Fruit fly (Drosophila melanogaster) whole organism, embryonic: ENCODE results near the gene CG5446.

Experiments used
- CG10543 ChIP-seq: fragments of 200-800 bp; sonication (Bioruptor generic); optimal IDR thresholded peaks from 3 replicates; lab custom pipeline; 2017; ENCODE audit warnings: missing biosample characterization, mild to moderate bottlenecking, missing genetic modification characterization, moderate library complexity
- CG11456 ChIP-seq: fragments of 200-800 bp; sonication (Bioruptor generic); IDR thresholded peaks from 3 replicates; pipeline ENCODE4 v1.3.6; 2022; ENCODE audit warnings: missing biosample characterization, missing genetic modification characterization
- CG12071 ChIP-seq: fragments of 200-800 bp; sonication (Bioruptor generic); optimal IDR thresholded peaks from 3 replicates; lab custom pipeline; 2018; ENCODE audit warnings: missing biosample characterization, mild to moderate bottlenecking, missing genetic modification characterization
- CG15696 ChIP-seq: fragments of 200-800 bp; sonication (Bioruptor generic); optimal IDR thresholded peaks from 2 replicates; lab custom pipeline; 2019; ENCODE audit warnings: missing biosample characterization, mild to moderate bottlenecking, missing genetic modification characterization, moderate library complexity
- CG16813 ChIP-seq: fragments of 200-800 bp; sonication (Bioruptor generic); IDR thresholded peaks from 3 replicates; pipeline ENCODE4 v1.3.6; 2022; ENCODE audit warnings: missing biosample characterization, missing genetic modification characterization; ENCODE audit not compliant: partially characterized antibody
- CG17385 ChIP-seq: fragments of 200-800 bp; sonication (Bioruptor generic); optimal IDR thresholded peaks from 3 replicates; lab custom pipeline; 2018; ENCODE audit warnings: missing biosample characterization, mild to moderate bottlenecking, missing genetic modification characterization
- CG1792 ChIP-seq: fragments of 200-800 bp; sonication (Bioruptor generic); optimal IDR thresholded peaks from 2 replicates; lab custom pipeline; 2016; ENCODE audit warnings: missing biosample characterization, missing genetic modification characterization
- CG18619 ChIP-seq: fragments of 200-800 bp; sonication (Bioruptor generic); optimal IDR thresholded peaks from 3 replicates; lab custom pipeline; 2017; ENCODE audit warnings: missing biosample characterization, mild to moderate bottlenecking, missing genetic modification characterization
- CG2120 ChIP-seq: fragments of 200-800 bp; sonication (Bioruptor generic); optimal IDR thresholded peaks from 3 replicates; lab custom pipeline; 2016; ENCODE audit warnings: missing biosample characterization, missing genetic modification characterization
- CG30403 ChIP-seq: fragments of 200-800 bp; sonication (Bioruptor generic); optimal IDR thresholded peaks from 3 replicates; lab custom pipeline; 2016; ENCODE audit warnings: missing biosample characterization, missing genetic modification characterization
- CG31388 ChIP-seq: fragments of 200-800 bp; sonication (Bioruptor generic); optimal IDR thresholded peaks from 2 replicates; lab custom pipeline; 2016; ENCODE audit warnings: missing biosample characterization, missing genetic modification characterization
- CG32532 ChIP-seq: fragments of 200-800 bp; sonication (Bioruptor generic); IDR thresholded peaks from 2 replicates; pipeline ENCODE4 v1.3.6; 2022; ENCODE audit warnings: missing biosample characterization, missing genetic modification characterization
- CG3281 ChIP-seq: fragments of 200-800 bp; sonication (Bioruptor generic); optimal IDR thresholded peaks from 3 replicates; lab custom pipeline; 2017; ENCODE audit warnings: missing biosample characterization, mild to moderate bottlenecking, missing genetic modification characterization
- CG33213 ChIP-seq: fragments of 200-800 bp; sonication (Bioruptor generic); optimal IDR thresholded peaks from 3 replicates; lab custom pipeline; 2016; ENCODE audit warnings: missing biosample characterization, missing genetic modification characterization
- CG3847 ChIP-seq: fragments of 200-800 bp; sonication (Bioruptor generic); IDR thresholded peaks from 2 replicates; pipeline ENCODE4 v1.3.6; 2022; ENCODE audit warnings: missing biosample characterization, missing genetic modification characterization
- CG5953 ChIP-seq: fragments of 200-800 bp; sonication (Bioruptor generic); IDR thresholded peaks from 2 replicates; pipeline ENCODE4 v1.3.6; 2022; ENCODE audit warnings: missing biosample characterization, missing genetic modification characterization
- CG6175 ChIP-seq: fragments of 200-800 bp; sonication (Bioruptor generic); IDR thresholded peaks from 3 replicates; pipeline ENCODE4 v1.3.6; 2022; ENCODE audit warnings: missing biosample characterization, missing genetic modification characterization
- CG6765 ChIP-seq: fragments of 200-800 bp; sonication (Bioruptor generic); optimal IDR thresholded peaks from 3 replicates; lab custom pipeline; 2017; ENCODE audit warnings: missing biosample characterization, mild to moderate bottlenecking, missing genetic modification characterization
- CG7987 ChIP-seq: fragments of 200-800 bp; sonication (Bioruptor generic); optimal IDR thresholded peaks from 2 replicates; lab custom pipeline; 2018; ENCODE audit warnings: missing biosample characterization, mild to moderate bottlenecking, missing genetic modification characterization, moderate library complexity
- CG8290 ChIP-seq, 3 experiments: fragments of 200-800 bp; sonication (Bioruptor generic); optimal IDR thresholded peaks; 2 replicates each; lab custom pipeline; 2016 to 2019; ENCODE audit warnings: missing biosample characterization in 3 of 3, missing genetic modification characterization in 3 of 3, mild to moderate bottlenecking in 2 of 3, moderate library complexity in 1 of 3
- CG9437 ChIP-seq: fragments of 200-800 bp; sonication (Bioruptor generic); optimal IDR thresholded peaks from 2 replicates; lab custom pipeline; 2018; ENCODE audit warnings: missing biosample characterization, mild to moderate bottlenecking, missing genetic modification characterization
- CkIIα-i1 ChIP-seq: fragments of 200-800 bp; sonication (Bioruptor generic); IDR thresholded peaks from 2 replicates; pipeline ENCODE4 v1.3.6; 2022; ENCODE audit warnings: missing biosample characterization, missing genetic modification characterization
- D19A ChIP-seq: fragments of 200-800 bp; optimal IDR thresholded peaks from 3 replicates; lab custom pipeline; 2019; ENCODE audit warnings: missing biosample characterization, mild to moderate bottlenecking, missing genetic modification characterization, moderate library complexity
- E2f2 ChIP-seq: fragments of 200-800 bp; sonication (Bioruptor generic); IDR thresholded peaks from 2 replicates; pipeline ENCODE4 v1.3.6; 2022; ENCODE audit warnings: missing biosample characterization, missing genetic modification characterization
- Elba2 ChIP-seq: fragments of 200-800 bp; sonication (Bioruptor generic); optimal IDR thresholded peaks from 3 replicates; lab custom pipeline; 2016; ENCODE audit warnings: missing biosample characterization, missing genetic modification characterization
- HLH54F ChIP-seq: fragments of 200-800 bp; sonication (Bioruptor generic); optimal IDR thresholded peaks from 3 replicates; lab custom pipeline; 2016; ENCODE audit warnings: missing biosample characterization, missing genetic modification characterization
- Hr78 ChIP-seq, 2 experiments: fragments of 200-800 bp in 1 of 2; fragments of >200 bp in 1 of 2; sonication (Bioruptor generic) in 1 of 2; optimal IDR thresholded peaks; 2 replicates each; lab custom pipeline; 2017 to 2019; ENCODE audit warnings: missing biosample characterization in 2 of 2, missing genetic modification characterization in 2 of 2, mild to moderate bottlenecking in 1 of 2, moderate library complexity in 1 of 2
- Lpt ChIP-seq: fragments of >200 bp; optimal IDR thresholded peaks from 2 replicates; lab custom pipeline; 2018; ENCODE audit warnings: missing biosample characterization, missing genetic modification characterization
- Med ChIP-seq: fragments of 200-800 bp; sonication (Bioruptor generic); peaks from one replicate; lab custom pipeline; 2016; ENCODE audit warnings: missing biosample characterization, missing genetic modification characterization, mild to moderate bottlenecking, inconsistent platforms, moderate library complexity
- PHDP ChIP-seq: fragments of 200-800 bp; sonication (Bioruptor generic); optimal IDR thresholded peaks from 3 replicates; lab custom pipeline; 2018; ENCODE audit warnings: missing biosample characterization, mild to moderate bottlenecking, missing genetic modification characterization, moderate library complexity
- Rfx ChIP-seq: fragments of 200-800 bp; sonication (Bioruptor generic); IDR thresholded peaks from 2 replicates; pipeline ENCODE4 v1.3.6; 2022; ENCODE audit warnings: missing biosample characterization, missing genetic modification characterization
- Sox102F ChIP-seq: fragments of 200-800 bp; sonication (Bioruptor generic); optimal IDR thresholded peaks from 2 replicates; lab custom pipeline; 2018; ENCODE audit warnings: missing biosample characterization, mild to moderate bottlenecking, missing genetic modification characterization, moderate library complexity
- ato ChIP-seq: fragments of 200-800 bp; sonication (Bioruptor generic); IDR thresholded peaks from 2 replicates; pipeline ENCODE4 v1.3.6; 2022; ENCODE audit warnings: missing biosample characterization, missing genetic modification characterization; ENCODE audit not compliant: partially characterized antibody
- chif ChIP-seq, 2 experiments: fragments of 200-800 bp; sonication (Bioruptor generic); optimal IDR thresholded peaks; 3 replicates each; lab custom pipeline; 2016; ENCODE audit warnings: missing biosample characterization in 2 of 2, missing genetic modification characterization in 2 of 2
- dimm ChIP-seq: fragments of 200-800 bp; sonication (Bioruptor generic); IDR thresholded peaks from 2 replicates; pipeline ENCODE4 v1.3.6; 2022; ENCODE audit warnings: missing biosample characterization, missing genetic modification characterization
- dm ChIP-seq: fragments of 200-800 bp; sonication (Bioruptor generic); optimal IDR thresholded peaks from 3 replicates; lab custom pipeline; 2016; ENCODE audit warnings: missing biosample characterization, missing genetic modification characterization
- hkb ChIP-seq, 2 experiments: fragments of 200-800 bp in 1 of 2; fragments of >200 bp in 1 of 2; sonication (Bioruptor generic) in 1 of 2; IDR thresholded peaks in 1 of 2; optimal IDR thresholded peaks in 1 of 2; 2 replicates each; pipeline versions ENCODE4 v1.3.6 to Lab custom; 2017 to 2022; ENCODE audit warnings: missing biosample characterization in 1 of 2, missing genetic modification characterization in 1 of 2
- kah ChIP-seq: fragments of 200-800 bp; sonication (Bioruptor generic); optimal IDR thresholded peaks from 2 replicates; lab custom pipeline; 2018; ENCODE audit warnings: missing biosample characterization, mild to moderate bottlenecking, missing genetic modification characterization
- kay ChIP-seq: fragments of 200-800 bp; sonication (Bioruptor generic); optimal IDR thresholded peaks from 2 replicates; lab custom pipeline; 2016; ENCODE audit warnings: missing biosample characterization, missing genetic modification characterization
- lmd ChIP-seq: fragments of 200-800 bp; sonication (Bioruptor generic); IDR thresholded peaks from 2 replicates; pipeline ENCODE4 v1.3.6; 2022; ENCODE audit warnings: missing biosample characterization, missing genetic modification characterization
- otp ChIP-seq: fragments of 200-800 bp; sonication (Bioruptor generic); IDR thresholded peaks from 3 replicates; pipeline ENCODE4, ENCODE4 v1.3.6; 2022; ENCODE audit warnings: missing biosample characterization, missing genetic modification characterization
- pan ChIP-seq, 4 experiments: fragments of >200 bp in 3 of 4; fragments of 200-800 bp in 1 of 4; sonication (Bioruptor generic) in 1 of 4; optimal IDR thresholded peaks in 3 of 4; IDR thresholded peaks in 1 of 4; 2 replicates each; pipeline versions ENCODE4 v1.3.6 to Lab custom; 2017 to 2022; ENCODE audit warnings: missing biosample characterization in 2 of 4, missing genetic modification characterization in 2 of 4, mixed read lengths in 1 of 4
- pfk ChIP-seq: fragments of 200-800 bp; sonication (Bioruptor generic); optimal IDR thresholded peaks from 2 replicates; lab custom pipeline; 2018; ENCODE audit warnings: missing biosample characterization, mild to moderate bottlenecking, missing genetic modification characterization, moderate library complexity
- pros ChIP-seq: fragments of 200-800 bp; sonication (Bioruptor generic); optimal IDR thresholded peaks from 3 replicates; lab custom pipeline; 2019; ENCODE audit warnings: missing biosample characterization, mild to moderate bottlenecking, missing genetic modification characterization, moderate library complexity
- ro ChIP-seq: fragments of 200-800 bp; sonication (Bioruptor generic); IDR thresholded peaks from 2 replicates; pipeline ENCODE4 v1.3.6; 2022; ENCODE audit warnings: missing biosample characterization, missing genetic modification characterization
- sqz ChIP-seq: fragments of 200-800 bp; sonication (Bioruptor generic); optimal IDR thresholded peaks from 3 replicates; lab custom pipeline; 2018; ENCODE audit warnings: missing biosample characterization, mild to moderate bottlenecking, missing genetic modification characterization
- sr ChIP-seq: fragments of 200-800 bp; sonication (Bioruptor generic); IDR thresholded peaks from 3 replicates; pipeline ENCODE4 v1.3.6; 2022; ENCODE audit warnings: missing biosample characterization, missing genetic modification characterization
- sug ChIP-seq: fragments of 200-800 bp; optimal IDR thresholded peaks from 2 replicates; lab custom pipeline; 2019; ENCODE audit warnings: missing biosample characterization, mild to moderate bottlenecking, missing genetic modification characterization, moderate library complexity
- zen2 ChIP-seq: fragments of 200-800 bp; sonication (Bioruptor generic); IDR thresholded peaks from 3 replicates; pipeline ENCODE4 v1.3.6; 2022; ENCODE audit warnings: missing biosample characterization, missing genetic modification characterization; ENCODE audit not compliant: partially characterized antibody

The CG5446 gene

dm6 chr2L:12464065-12464464 is 36.6 kb upstream of the CG5446 start (continued):
- peak; percentile 30 for TF ChIP-seq CG12071 (GFP tag; lab: Kevin White, UChicago)
- no peak for TF ChIP-seq CG9437 (GFP tag; lab: Kevin White, UChicago)
- no peak for TF ChIP-seq zen2 (GFP tag; lab: Robert Waterston, UW)
- no peak for TF ChIP-seq CG33213 (GFP tag; lab: Kevin White, UChicago)
- TF ChIP-seq pros (GFP tag; lab: Kevin White, UChicago), result no peak
- peak; percentile 63 for TF ChIP-seq sug (tag; lab: Kevin White, UChicago)
- TF ChIP-seq kah (GFP tag; lab: Kevin White, UChicago), result no peak
- no peak for TF ChIP-seq CG8290 (GFP tag; optimal IDR thresholded peaks at IDR 0.05; lab: Kevin White, UChicago)
- peak in 1 of 2 experiments; percentile 26 for TF ChIP-seq CG8290 (tag; optimal IDR thresholded peaks at IDR 0.05; lab: Kevin White, UChicago)
- TF ChIP-seq ato, result no peak
- TF ChIP-seq CG16813, result no peak
- no peak for TF ChIP-seq Elba2 (GFP tag; lab: Kevin White, UChicago)
- peak; percentile 90 for TF ChIP-seq Med (GFP tag; lab: Kevin White, UChicago)
- TF ChIP-seq CG31388 (GFP tag; lab: Kevin White, UChicago), result no peak
- TF ChIP-seq sqz (GFP tag; lab: Kevin White, UChicago), result no peak
- no peak for TF ChIP-seq chif (GFP tag; optimal IDR thresholded peaks at IDR 0.05; lab: Kevin White, UChicago)
- no peak for TF ChIP-seq CG6765 (GFP tag; lab: Kevin White, UChicago)
- TF ChIP-seq D19A (tag; lab: Kevin White, UChicago), result no peak
- TF ChIP-seq PHDP, result no peak
- TF ChIP-seq Rfx (GFP tag; lab: Robert Waterston, UW), result peak; percentile 41; the same call in 1 of the 2 replicates
- TF ChIP-seq CG17385, result no peak
- TF ChIP-seq ro (GFP tag; lab: Robert Waterston, UW), result no peak
- TF ChIP-seq CG30403, result no peak
- TF ChIP-seq HLH54F (GFP tag; lab: Kevin White, UChicago), result no peak
- no peak for TF ChIP-seq hkb (optimal IDR thresholded peaks at IDR 0.05; lab: Kevin White, UChicago)
- TF ChIP-seq hkb (GFP tag; IDR thresholded peaks at IDR 0.05; lab: Robert Waterston, UW), result no peak
- TF ChIP-seq Lpt (GFP tag; lab: Kevin White, UChicago), result no peak
- TF ChIP-seq CG3281 (GFP tag; lab: Kevin White, UChicago), result peak; percentile 5
- no peak for TF ChIP-seq pan (optimal IDR thresholded peaks at IDR 0.05; lab: Kevin White, UChicago)
- TF ChIP-seq pan (GFP tag; optimal IDR thresholded peaks at IDR 0.05 in 1 of 2, IDR thresholded peaks at IDR 0.05 in 1 of 2), result peak in 1 of 2 experiments; percentile 32
- no peak for TF ChIP-seq otp (GFP tag; lab: Robert Waterston, UW)
- 0 out of 2 replicates have a peak, but pooled peaks have one; percentile 8 for TF ChIP-seq E2f2 (GFP tag; lab: Robert Waterston, UW)
- TF ChIP-seq CG10543, result peak; percentile 33
- TF ChIP-seq CG18619 (GFP tag; lab: Kevin White, UChicago), result peak; percentile 11
- TF ChIP-seq CG6175, result 0 out of 3 replicates have a peak, but pooled peaks have one; percentile 18
- TF ChIP-seq CG2120 (GFP tag; lab: Kevin White, UChicago), result no peak
- TF ChIP-seq CG15696 (tag; lab: Kevin White, UChicago), result no peak
- no peak for TF ChIP-seq CkIIα-i1 (GFP tag; lab: Robert Waterston, UW)
- TF ChIP-seq CG11456, result no peak
- TF ChIP-seq Hr78 (GFP tag; optimal IDR thresholded peaks at IDR 0.05; lab: Kevin White, UChicago), result peak in 1 of 2 experiments; percentile 4
- TF ChIP-seq kay (GFP tag; lab: Kevin White, UChicago), result no peak
- 0 out of 3 replicates have a peak, but pooled peaks have one; percentile 14 for TF ChIP-seq sr (GFP tag; lab: Robert Waterston, UW)
- no peak for TF ChIP-seq Sox102F (GFP tag; lab: Kevin White, UChicago)
- TF ChIP-seq lmd, result no peak
- TF ChIP-seq CG32532 (GFP tag; lab: Robert Waterston, UW), result peak; percentile 34; the same call in 1 of the 2 replicates
- TF ChIP-seq CG5953 (GFP tag; lab: Robert Waterston, UW), result 0 out of 2 replicates have a peak, but pooled peaks have one; percentile 8
- TF ChIP-seq CG7987 (GFP tag; lab: Kevin White, UChicago), result no peak
- no peak for TF ChIP-seq CG1792
- no peak for TF ChIP-seq dimm
- no peak for TF ChIP-seq pfk (GFP tag; lab: Kevin White, UChicago)
- TF ChIP-seq CG3847 (GFP tag; lab: Robert Waterston, UW), result no peak
- no peak for TF ChIP-seq dm (GFP tag; lab: Kevin White, UChicago)
